Fruit fly (Drosophila melanogaster): ENCODE measurements around the gene CG8927.

Gene CG8927

DNA sequence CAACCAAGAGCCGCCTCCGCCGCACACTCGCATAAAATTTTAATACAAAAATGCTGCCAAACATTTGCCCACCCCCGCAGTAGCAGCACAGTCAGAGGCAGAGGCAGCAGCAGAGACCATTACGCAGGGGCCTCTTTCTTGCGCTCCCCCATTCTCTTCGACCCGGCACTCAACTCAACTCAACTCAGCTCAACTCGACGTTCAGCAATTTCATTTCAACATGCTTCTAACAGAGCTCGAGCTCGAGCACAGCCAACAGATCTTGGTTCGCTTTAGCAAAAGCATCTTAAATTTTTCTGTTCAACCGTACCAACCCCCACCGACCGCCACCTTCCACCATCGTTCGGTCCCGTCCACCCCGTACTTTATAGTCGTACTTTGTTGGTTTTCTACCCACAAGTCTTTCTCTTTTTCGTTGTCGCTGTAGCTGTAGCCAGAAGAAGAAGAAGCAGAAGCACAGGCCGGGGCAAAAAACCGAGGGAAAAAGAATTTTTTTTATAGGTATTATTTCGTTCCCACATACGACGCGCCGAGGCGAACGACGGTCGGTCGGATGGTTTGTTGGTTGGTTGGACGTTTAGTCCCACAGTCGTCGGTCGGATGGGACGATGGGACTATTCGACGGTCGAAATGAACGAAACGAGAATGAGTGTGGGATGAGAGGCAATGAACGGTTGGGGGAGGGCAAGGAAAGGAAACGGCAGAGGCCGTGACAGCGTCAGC lies 54.6 kb downstream of the CG8927 start (continued):
- TF ChIP-seq Dp (GFP tag; optimal IDR thresholded peaks at IDR 0.05) (no peak), pita (GFP tag; optimal IDR thresholded peaks at IDR 0.05) (no peak), E2f1 (GFP tag; IDR thresholded peaks at IDR 0.05) (no peak), grn (GFP tag; optimal IDR thresholded peaks at IDR 0.05) (peak; percentile 50), pb (GFP tag; optimal IDR thresholded peaks at IDR 0.05) (peak; percentile 24), yki (optimal IDR thresholded peaks at IDR 0.05) (no peak), nerfin-2 (GFP tag; IDR thresholded peaks at IDR 0.05; ENCODE audit: partially characterized antibody) (no peak), Fer1 (GFP tag; optimal IDR thresholded peaks at IDR 0.05) (no peak), cwo (GFP tag; optimal IDR thresholded peaks at IDR 0.05) (peak; percentile 22), CG10565 (GFP tag; optimal IDR thresholded peaks at IDR 0.05) (no peak), CG10979 (tag; optimal IDR thresholded peaks at IDR 0.05) (no peak), ap (GFP tag; IDR thresholded peaks at IDR 0.05) (no peak), chm (GFP tag; IDR thresholded peaks at IDR 0.05) (no peak), CG4707 (GFP tag; optimal IDR thresholded peaks at IDR 0.05) (peak; percentile 100), chn (GFP tag; optimal IDR thresholded peaks at IDR 0.05) (peak; percentile 48), NfI (GFP tag; optimal IDR thresholded peaks at IDR 0.05) (no peak), CG9817 (tag; optimal IDR thresholded peaks at IDR 0.05) (no peak), H2.0 (GFP tag; IDR thresholded peaks at IDR 0.05) (no peak), CG8290 (GFP tag; optimal IDR thresholded peaks at IDR 0.05) (peak; percentile 89), CG8290 (tag; optimal IDR thresholded peaks at IDR 0.05) (peak in 1 of 2 experiments; percentile 90), Fer3 (tag; optimal IDR thresholded peaks at IDR 0.05) (no peak), D19B (GFP tag; optimal IDR thresholded peaks at IDR 0.05) (no peak), CG6791 (GFP tag; IDR thresholded peaks at IDR 0.05; ENCODE audit: partially characterized antibody) (no peak), CG6175 (GFP tag; IDR thresholded peaks at IDR 0.05) (no peak), Six4 (GFP tag; optimal IDR thresholded peaks at IDR 0.05) (no peak), danr (GFP tag; IDR thresholded peaks at IDR 0.05) (no peak), Nf-YC (tag; optimal IDR thresholded peaks at IDR 0.05) (no peak), trh (GFP tag; optimal IDR thresholded peaks at IDR 0.05) (no peak), Sry-β (GFP tag; optimal IDR thresholded peaks at IDR 0.05) (no peak), Dip2 (GFP tag; IDR thresholded peaks at IDR 0.05) (no peak), CG15073 (GFP tag; optimal IDR thresholded peaks at IDR 0.05) (no peak), CG6683 (GFP tag; optimal IDR thresholded peaks at IDR 0.05) (no peak), CG12299 (tag; optimal IDR thresholded peaks at IDR 0.05) (peak; percentile 30), mam (GFP tag; optimal IDR thresholded peaks at IDR 0.05) (no peak), HmgD (GFP tag; optimal IDR thresholded peaks at IDR 0.05) (no peak), tgo (GFP tag; IDR thresholded peaks at IDR 0.05) (no peak), CG11398 (GFP tag; optimal IDR thresholded peaks at IDR 0.05) (no peak), NC2β (GFP tag; optimal IDR thresholded peaks at IDR 0.05) (peak; percentile 35), CG13287 (GFP tag; IDR thresholded peaks at IDR 0.05; ENCODE audit: partially characterized antibody) (no peak), CG31365 (tag; optimal IDR thresholded peaks at IDR 0.05) (no peak), rib (GFP tag; IDR thresholded peaks at IDR 0.05) (no peak), HLH4C (GFP tag; IDR thresholded peaks at IDR 0.05; ENCODE audit: partially characterized antibody) (no peak), Xrp1 (GFP tag; IDR thresholded peaks at IDR 0.05) (no peak), D (optimal IDR thresholded peaks at IDR 0.05) (no peak), D (GFP tag; optimal IDR thresholded peaks at IDR 0.05) (no peak), CG8359 (GFP tag; optimal IDR thresholded peaks at IDR 0.05; ENCODE audit: borderline replicate concordance) (no peak), sisA (GFP tag; IDR thresholded peaks at IDR 0.05) (no peak), TFAM (GFP tag; optimal IDR thresholded peaks at IDR 0.05) (no peak), pnt (GFP tag; optimal IDR thresholded peaks at IDR 0.05) (no peak), pan (optimal IDR thresholded peaks at IDR 0.05) (no peak), pan (GFP tag; optimal IDR thresholded peaks at IDR 0.05 in 1 of 2, IDR thresholded peaks at IDR 0.05 in 1 of 2) (no peak), fru (optimal IDR thresholded peaks at IDR 0.05) (no peak)
